Worm (Caenorhabditis elegans) whole organism, L1 larva: Measurements from ENCODE around the gene ZK867.2.

Experiments
- C04F5.9 ChIP-seq: sonication (generic microtip); optimal IDR thresholded peaks from 2 replicates; lab custom pipeline; 2016; ENCODE audit warnings: missing genetic modification characterization, missing compliant biosample characterization
- C16A3.4 ChIP-seq: fragments of 150-350 bp; optimal IDR thresholded peaks from 2 replicates; lab custom pipeline; 2014; ENCODE audit warnings: missing biosample characterization, missing genetic modification characterization
- F16B12.6 ChIP-seq: fragments of 150-350 bp; optimal IDR thresholded peaks from 2 replicates; lab custom pipeline; 2014; ENCODE audit warnings: missing biosample characterization, missing genetic modification characterization
- Y116A8C.19 ChIP-seq: sonication (generic microtip); optimal IDR thresholded peaks from 2 replicates; lab custom pipeline; 2016; ENCODE audit warnings: missing compliant biosample characterization, missing genetic modification characterization, borderline replicate concordance
- alr-1 ChIP-seq: fragments of 200-800 bp; sonication (Bioruptor generic); optimal IDR thresholded peaks from 2 replicates; lab custom pipeline; 2018; ENCODE audit warnings: borderline replicate concordance, mild to moderate bottlenecking, missing genetic modification characterization, missing compliant biosample characterization
- aly-2 ChIP-seq: fragments of 150-350 bp; optimal IDR thresholded peaks from 2 replicates; lab custom pipeline; 2014; ENCODE audit warnings: missing biosample characterization, missing genetic modification characterization
- ama-1 ChIP-seq: fragments of 150-350 bp; optimal IDR thresholded peaks from 2 replicates; lab custom pipeline; 2014
- blmp-1 ChIP-seq: fragments of 150-350 bp; optimal IDR thresholded peaks from 2 replicates; lab custom pipeline; 2014; ENCODE audit warnings: missing biosample characterization, missing genetic modification characterization
- ceh-63 ChIP-seq: fragments of 200-800 bp; sonication (Bioruptor generic); optimal IDR thresholded peaks from 2 replicates; lab custom pipeline; 2018; ENCODE audit warnings: mild to moderate bottlenecking, missing genetic modification characterization, missing compliant biosample characterization
- ceh-90 ChIP-seq: sonication (generic microtip); optimal IDR thresholded peaks from 2 replicates; lab custom pipeline; 2016; ENCODE audit warnings: missing genetic modification characterization, missing compliant biosample characterization
- efl-3 ChIP-seq: fragments of 200-800 bp; sonication (Bioruptor generic); optimal IDR thresholded peaks from 2 replicates; lab custom pipeline; 2018; ENCODE audit warnings: mild to moderate bottlenecking, missing genetic modification characterization, missing compliant biosample characterization
- elt-2 ChIP-seq: sonication (generic microtip); optimal IDR thresholded peaks from 2 replicates; lab custom pipeline; 2016; ENCODE audit warnings: missing genetic modification characterization, mild to moderate bottlenecking, inconsistent platforms, missing compliant biosample characterization, missing genetic modification reagents
- elt-3 ChIP-seq, 6 experiments: fragments of 150-350 bp in 1 of 6; sonication (generic microtip); optimal IDR thresholded peaks; 2 replicates each; lab custom pipeline; 2017 to 2018; ENCODE audit warnings: missing biosample characterization in 6 of 6, missing genetic modification characterization in 6 of 6, inconsistent platforms in 1 of 6
- ets-5 ChIP-seq: fragments of 200-800 bp; sonication (Bioruptor generic); IDR thresholded peaks from 2 replicates; pipeline ENCODE4 v1.3.6; 2022; ENCODE audit warnings: missing genetic modification characterization, missing compliant biosample characterization
- irx-1 ChIP-seq: sonication (generic microtip); optimal IDR thresholded peaks from 2 replicates; lab custom pipeline; 2016; ENCODE audit warnings: missing genetic modification characterization, missing compliant biosample characterization
- isw-1 ChIP-seq: fragments of 200-800 bp; sonication (Bioruptor generic); IDR thresholded peaks from 2 replicates; pipeline ENCODE4 v1.3.6; 2022; ENCODE audit warnings: missing genetic modification characterization, missing compliant biosample characterization
- lin-14 ChIP-seq: fragments of 200-800 bp; sonication (Bioruptor generic); optimal IDR thresholded peaks from 2 replicates; lab custom pipeline; 2018; ENCODE audit warnings: mild to moderate bottlenecking, missing genetic modification characterization, moderate library complexity, missing compliant biosample characterization
- lin-35 ChIP-seq, 2 experiments: fragments of 150-350 bp; optimal IDR thresholded peaks; 2 replicates each; lab custom pipeline; 2014; ENCODE audit warnings: missing biosample characterization in 2 of 2, missing genetic modification characterization in 2 of 2, missing genetic modification reagents in 2 of 2
- lin-39 ChIP-seq: fragments of 150-350 bp; optimal IDR thresholded peaks from 2 replicates; lab custom pipeline; 2014; ENCODE audit warnings: missing biosample characterization, missing genetic modification reagents, missing genetic modification characterization
- lir-3 ChIP-seq: sonication (generic microtip); optimal IDR thresholded peaks from 2 replicates; lab custom pipeline; 2016; ENCODE audit warnings: mild to moderate bottlenecking, missing genetic modification characterization, moderate library complexity, missing compliant biosample characterization; ENCODE audit not compliant: poor library complexity
- lsy-2 ChIP-seq, 2 experiments: fragments of 150-350 bp; optimal IDR thresholded peaks; 2 replicates each; lab custom pipeline; 2014; ENCODE audit warnings: missing biosample characterization in 2 of 2, missing genetic modification characterization in 2 of 2
- mab-9 ChIP-seq: fragments of 200-800 bp; sonication (Bioruptor generic); IDR thresholded peaks from 2 replicates; pipeline ENCODE4 v1.3.6; 2022; ENCODE audit warnings: missing genetic modification reagents, missing genetic modification characterization, missing compliant biosample characterization
- mdl-1 ChIP-seq, 2 experiments: fragments of 150-350 bp; optimal IDR thresholded peaks; 2 replicates each; lab custom pipeline; 2014 to 2017; ENCODE audit warnings: missing biosample characterization in 2 of 2, missing genetic modification characterization in 2 of 2, inconsistent platforms in 1 of 2
- mef-2 ChIP-seq: fragments of 150-350 bp; optimal IDR thresholded peaks from 2 replicates; lab custom pipeline; 2014; ENCODE audit warnings: missing biosample characterization, missing genetic modification characterization
- mep-1 ChIP-seq: fragments of 150-350 bp; optimal IDR thresholded peaks from 2 replicates; lab custom pipeline; 2014; ENCODE audit warnings: missing biosample characterization, missing genetic modification characterization
- nhr-237 ChIP-seq: fragments of 150-350 bp; optimal IDR thresholded peaks from 2 replicates; lab custom pipeline; 2014; ENCODE audit warnings: missing biosample characterization, missing genetic modification characterization
- nhr-47 ChIP-seq: sonication (generic microtip); optimal IDR thresholded peaks from 2 replicates; lab custom pipeline; 2016; ENCODE audit warnings: mild to moderate bottlenecking, missing genetic modification characterization, moderate library complexity, missing compliant biosample characterization
- nhr-71 ChIP-seq: sonication (generic microtip); optimal IDR thresholded peaks from 2 replicates; lab custom pipeline; 2016; ENCODE audit warnings: mild to moderate bottlenecking, missing genetic modification characterization, moderate library complexity, missing compliant biosample characterization
- nhr-85 ChIP-seq: sonication (generic microtip); peaks from one replicate; lab custom pipeline; 2016; ENCODE audit warnings: missing genetic modification characterization, inconsistent platforms, missing compliant biosample characterization
- nhr-90 ChIP-seq: sonication (generic microtip); optimal IDR thresholded peaks from 2 replicates; lab custom pipeline; 2016; ENCODE audit warnings: mild to moderate bottlenecking, missing genetic modification characterization, missing compliant biosample characterization; ENCODE audit not compliant: poor library complexity
- pag-3 ChIP-seq: sonication (generic microtip); optimal IDR thresholded peaks from 2 replicates; lab custom pipeline; 2017; ENCODE audit warnings: missing genetic modification characterization, mild to moderate bottlenecking, missing compliant biosample characterization, antibody characterized with exemption, borderline replicate concordance; ENCODE audit not compliant: insufficient read depth
- pax-3 ChIP-seq: fragments of 200-800 bp; sonication (Bioruptor generic); optimal IDR thresholded peaks from 2 replicates; lab custom pipeline; 2018; ENCODE audit warnings: mild to moderate bottlenecking, missing genetic modification characterization, moderate library complexity, missing compliant biosample characterization
- rnt-1 ChIP-seq: sonication (generic microtip); optimal IDR thresholded peaks from 2 replicates; lab custom pipeline; 2016; ENCODE audit warnings: mild to moderate bottlenecking, missing genetic modification characterization, moderate library complexity, missing compliant biosample characterization
- snpc-4 ChIP-seq: fragments of 150-350 bp; optimal IDR thresholded peaks from 2 replicates; lab custom pipeline; 2014; ENCODE audit warnings: missing biosample characterization, missing genetic modification characterization
- snu-23 ChIP-seq: sonication (generic microtip); optimal IDR thresholded peaks from 2 replicates; lab custom pipeline; 2016; ENCODE audit warnings: missing genetic modification characterization, missing compliant biosample characterization
- swsn-7 ChIP-seq: sonication (generic microtip); optimal IDR thresholded peaks from 2 replicates; lab custom pipeline; 2016; ENCODE audit warnings: missing genetic modification characterization, missing compliant biosample characterization
- tbx-2 ChIP-seq: sonication (generic microtip); optimal IDR thresholded peaks from 2 replicates; lab custom pipeline; 2016; ENCODE audit warnings: missing genetic modification characterization, missing compliant biosample characterization
- tlp-1 ChIP-seq: fragments of 150-350 bp; optimal IDR thresholded peaks from 2 replicates; lab custom pipeline; 2014; ENCODE audit warnings: missing biosample characterization, missing genetic modification characterization
- unc-130 ChIP-seq: fragments of 150-350 bp; optimal IDR thresholded peaks from 2 replicates; lab custom pipeline; 2017; ENCODE audit warnings: missing biosample characterization, missing genetic modification characterization, inconsistent platforms
- unc-30 ChIP-seq: sonication (generic microtip); optimal IDR thresholded peaks from 2 replicates; lab custom pipeline; 2017; ENCODE audit warnings: missing biosample characterization, missing genetic modification characterization
- unc-86 ChIP-seq: sonication (generic microtip); optimal IDR thresholded peaks from 2 replicates; lab custom pipeline; 2016; ENCODE audit warnings: missing genetic modification characterization, missing compliant biosample characterization
- zag-1 ChIP-seq: fragments of 150-350 bp; optimal IDR thresholded peaks from 2 replicates; lab custom pipeline; 2014; ENCODE audit warnings: missing biosample characterization, missing genetic modification characterization
- zip-4 ChIP-seq: fragments of 200-800 bp; sonication (Bioruptor generic); optimal IDR thresholded peaks from 2 replicates; lab custom pipeline; 2018; ENCODE audit warnings: mild to moderate bottlenecking, missing genetic modification characterization, moderate library complexity, missing compliant biosample characterization
- ztf-11 ChIP-seq, 2 experiments: sonication (generic microtip); optimal IDR thresholded peaks; 2 replicates each; lab custom pipeline; 2016 to 2017; ENCODE audit warnings: missing genetic modification characterization in 2 of 2, missing biosample characterization in 1 of 2, missing compliant biosample characterization in 1 of 2

The ZK867.2 gene

DNA sequence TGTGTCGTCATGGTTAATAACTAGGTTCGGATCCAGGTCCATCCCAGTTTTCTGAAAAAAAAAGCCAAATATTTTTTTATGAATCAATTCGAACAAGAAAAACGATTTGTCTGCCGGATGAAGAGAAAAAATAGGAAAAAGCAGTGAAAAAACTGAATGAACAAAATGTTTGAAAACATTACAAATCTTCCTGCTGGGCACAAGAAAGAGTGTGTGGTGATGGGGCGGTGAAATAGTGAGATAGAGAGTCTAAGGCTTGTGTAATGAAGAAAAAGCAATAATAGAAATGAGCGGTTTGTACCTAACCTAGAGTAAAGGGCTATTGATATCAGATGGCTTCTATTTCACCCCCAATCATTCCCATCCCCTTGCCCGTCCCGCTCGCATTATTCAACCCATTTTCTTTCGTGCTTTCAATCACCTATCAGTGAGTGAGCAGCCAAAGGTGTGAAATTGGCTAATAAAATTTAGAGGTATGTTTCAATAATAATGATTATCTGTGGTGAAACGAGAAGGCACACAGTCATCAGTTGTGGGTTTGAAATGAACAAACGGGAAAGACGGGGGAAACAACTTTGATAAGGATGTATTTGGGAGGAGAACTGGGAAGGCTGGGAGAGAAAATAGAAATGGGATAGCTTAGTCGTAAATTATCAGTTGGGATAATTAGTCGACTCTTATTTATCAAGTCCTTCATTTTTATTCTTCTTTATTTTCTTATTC, 35.8 kb upstream of the ZK867.2 start, which contains the start of gene bar-1:
Gene bar-1, minus strand, starts transcription at position 51 of the 723 bp plus-strand sequence.
- TF ChIP-seq ceh-63 (GFP tag; lab: Kevin White, UChicago) = no peak
- peak in 1 of 6 experiments; percentile 8 for TF ChIP-seq elt-3 (tag; optimal IDR thresholded peaks at IDR 0.05; lab: Kevin White, UChicago)
- TF ChIP-seq alr-1 = no peak
- peak; percentile 46 for TF ChIP-seq elt-2
- TF ChIP-seq lsy-2 (tag; optimal IDR thresholded peaks at IDR 0.05; lab: Kevin White, UChicago) = no peak
- TF ChIP-seq tbx-2 = no peak
- no peak for TF ChIP-seq tlp-1 (tag; lab: Kevin White, UChicago)
- peak; percentile 8 for TF ChIP-seq blmp-1 (tag; lab: Kevin White, UChicago)

DNA sequence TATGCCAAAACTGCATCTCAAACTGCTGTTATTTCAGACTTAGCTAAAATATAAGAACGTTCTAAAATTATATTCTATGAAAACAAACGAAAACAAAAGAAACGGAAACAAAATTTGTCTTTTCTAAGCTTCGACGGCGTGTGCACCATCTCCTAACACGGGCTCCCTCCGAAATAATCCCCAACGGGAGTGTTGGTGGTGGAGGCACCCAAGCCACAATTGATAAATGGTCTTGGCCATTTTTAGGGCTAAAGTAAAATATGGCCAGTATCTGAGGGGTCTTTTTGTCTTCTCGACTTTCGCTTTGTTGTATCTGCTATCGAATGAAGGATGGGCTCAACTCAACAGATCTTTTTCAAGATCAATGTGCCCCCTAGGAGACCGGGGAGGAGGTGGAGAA, 31.1 kb upstream of the ZK867.2 start:
- TF ChIP-seq rnt-1 (tag; lab: Kevin White, UChicago) = no peak
- no peak for TF ChIP-seq ets-5 (GFP tag; lab: Robert Waterston, UW)
- TF ChIP-seq lin-14 (GFP tag; lab: Kevin White, UChicago) = peak; percentile 25
- TF ChIP-seq nhr-237 (tag; lab: Kevin White, UChicago) = no peak
- no peak for TF ChIP-seq C16A3.4 (tag; lab: Kevin White, UChicago)

DNA sequence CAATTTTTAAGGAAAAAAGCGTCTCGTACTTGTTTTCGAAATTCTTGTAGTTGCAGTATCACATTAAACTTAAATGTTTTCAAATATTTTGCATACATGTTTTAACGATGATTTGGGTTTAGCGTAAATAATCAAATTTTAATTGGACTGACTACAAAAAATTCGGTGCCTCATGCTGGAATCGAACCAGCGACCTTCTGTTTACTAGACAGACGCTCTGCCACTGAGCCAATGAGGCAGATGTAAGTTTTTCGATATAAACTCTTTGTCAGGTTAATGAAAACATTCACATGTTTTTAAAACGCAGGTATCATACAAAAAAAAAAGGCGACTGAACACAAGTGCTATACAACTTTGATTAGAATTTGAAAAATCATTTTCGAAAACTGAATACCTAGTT, 29.7 kb upstream of the ZK867.2 start:
- TF ChIP-seq unc-130 (no peak), elt-3 (tag; optimal IDR thresholded peaks at IDR 0.05; lab: Kevin White, UChicago) (no peak), pag-3 (tag; lab: Kevin White, UChicago) (no peak), isw-1 (GFP tag; lab: Robert Waterston, UW) (no peak), snpc-4 (tag; lab: Kevin White, UChicago) (no peak), snu-23 (GFP tag; lab: Kevin White, UChicago) (peak; percentile 16), nhr-85 (tag; lab: Kevin White, UChicago) (peak; percentile 23), unc-30 (tag; lab: Kevin White, UChicago) (no peak), lin-35 (GFP tag; optimal IDR thresholded peaks at IDR 0.05; lab: Kevin White, UChicago) (peak in 1 of 2 experiments; percentile 21), mef-2 (tag; lab: Kevin White, UChicago) (no peak), efl-3 (GFP tag; lab: Kevin White, UChicago) (no peak), nhr-90 (tag; lab: Kevin White, UChicago) (peak; percentile 32)

DNA sequence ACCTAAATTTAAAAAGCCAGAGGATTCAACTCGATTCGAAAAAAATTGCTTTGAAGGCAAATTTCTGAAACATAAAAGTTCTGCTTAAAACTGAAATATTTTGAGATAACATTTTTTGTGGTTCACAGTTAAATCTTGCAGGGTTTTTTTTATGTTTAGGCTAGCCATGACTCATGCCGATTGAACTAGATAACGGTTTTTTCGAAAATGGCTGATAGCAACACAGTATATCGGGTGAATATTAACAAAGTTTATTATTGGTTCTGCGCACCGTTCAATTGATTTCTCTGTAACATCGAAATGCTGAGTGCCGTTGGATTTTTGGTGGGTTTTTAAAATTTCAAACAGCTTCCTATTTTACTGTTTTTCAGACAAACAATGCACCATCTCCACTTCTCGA, 29.2 kb upstream of the ZK867.2 start, which contains the start of gene F43E12.1:
Gene F43E12.1, plus strand, starts transcription at position 301 of the 400 bp plus-strand sequence.
- no peak for TF ChIP-seq ama-1 (lab: Kevin White, UChicago)

DNA sequence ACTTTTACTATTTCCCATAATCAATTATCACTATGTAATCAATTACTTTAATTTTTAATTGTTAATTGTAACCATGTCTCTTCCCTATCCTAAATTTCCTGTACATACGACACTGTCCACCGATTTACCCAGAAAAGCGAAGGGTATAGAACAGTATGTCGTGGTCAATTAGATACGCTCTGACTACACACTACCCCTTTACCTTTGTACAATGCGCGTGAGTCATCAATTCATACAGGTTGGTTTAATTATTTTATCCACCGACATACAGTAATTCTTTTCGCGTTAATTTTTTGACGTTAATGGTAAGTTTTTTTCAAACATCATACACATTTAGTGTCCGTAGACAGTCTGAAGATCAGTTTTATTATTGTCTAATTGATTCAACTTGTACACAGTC, 24.9 kb upstream of the ZK867.2 start:
- peak; percentile 91 for TF ChIP-seq nhr-71 (tag; lab: Kevin White, UChicago)
- peak; percentile 81 for TF ChIP-seq swsn-7 (tag; lab: Kevin White, UChicago)
- TF ChIP-seq zip-4 (GFP tag; lab: Kevin White, UChicago) = peak; percentile 79
- peak; percentile 79 for TF ChIP-seq aly-2 (tag; lab: Kevin White, UChicago)
- TF ChIP-seq Y116A8C.19 (tag; lab: Kevin White, UChicago) = no peak
- TF ChIP-seq blmp-1 (tag; lab: Kevin White, UChicago) = peak; percentile 44
- peak; percentile 75 for TF ChIP-seq irx-1 (tag; lab: Kevin White, UChicago)
- TF ChIP-seq lir-3 (tag; lab: Kevin White, UChicago) = peak; percentile 66
- TF ChIP-seq mdl-1 (tag; optimal IDR thresholded peaks at IDR 0.05; lab: Kevin White, UChicago) = peak in 1 of 2 experiments; percentile 80
- TF ChIP-seq mep-1 (tag; lab: Kevin White, UChicago) = peak; percentile 89
- peak; percentile 94 for TF ChIP-seq nhr-47 (tag; lab: Kevin White, UChicago)
- peak; percentile 53 for TF ChIP-seq lin-39 (tag; lab: Kevin White, UChicago)
- no peak for TF ChIP-seq mab-9 (GFP tag; lab: Robert Waterston, UW)
- TF ChIP-seq ztf-11 (tag; optimal IDR thresholded peaks at IDR 0.05; lab: Kevin White, UChicago) = peak in 1 of 2 experiments; percentile 80
- peak; percentile 74 for TF ChIP-seq pax-3 (tag; lab: Kevin White, UChicago)
- peak; percentile 54 for TF ChIP-seq C04F5.9 (tag; lab: Kevin White, UChicago)
- no peak for TF ChIP-seq unc-86 (tag; lab: Kevin White, UChicago)
- no peak for TF ChIP-seq F16B12.6 (tag; lab: Kevin White, UChicago)
- TF ChIP-seq lin-35 (GFP tag; optimal IDR thresholded peaks at IDR 0.05; lab: Kevin White, UChicago) = peak; percentile 54 to 91
- TF ChIP-seq nhr-237 (tag; lab: Kevin White, UChicago) = peak; percentile 86
- TF ChIP-seq zag-1 (tag; lab: Kevin White, UChicago) = no peak
- TF ChIP-seq ceh-90 (tag; lab: Kevin White, UChicago) = no peak
